Fruit fly (Drosophila melanogaster): Measurements from ENCODE around the gene Best3.

DNA sequence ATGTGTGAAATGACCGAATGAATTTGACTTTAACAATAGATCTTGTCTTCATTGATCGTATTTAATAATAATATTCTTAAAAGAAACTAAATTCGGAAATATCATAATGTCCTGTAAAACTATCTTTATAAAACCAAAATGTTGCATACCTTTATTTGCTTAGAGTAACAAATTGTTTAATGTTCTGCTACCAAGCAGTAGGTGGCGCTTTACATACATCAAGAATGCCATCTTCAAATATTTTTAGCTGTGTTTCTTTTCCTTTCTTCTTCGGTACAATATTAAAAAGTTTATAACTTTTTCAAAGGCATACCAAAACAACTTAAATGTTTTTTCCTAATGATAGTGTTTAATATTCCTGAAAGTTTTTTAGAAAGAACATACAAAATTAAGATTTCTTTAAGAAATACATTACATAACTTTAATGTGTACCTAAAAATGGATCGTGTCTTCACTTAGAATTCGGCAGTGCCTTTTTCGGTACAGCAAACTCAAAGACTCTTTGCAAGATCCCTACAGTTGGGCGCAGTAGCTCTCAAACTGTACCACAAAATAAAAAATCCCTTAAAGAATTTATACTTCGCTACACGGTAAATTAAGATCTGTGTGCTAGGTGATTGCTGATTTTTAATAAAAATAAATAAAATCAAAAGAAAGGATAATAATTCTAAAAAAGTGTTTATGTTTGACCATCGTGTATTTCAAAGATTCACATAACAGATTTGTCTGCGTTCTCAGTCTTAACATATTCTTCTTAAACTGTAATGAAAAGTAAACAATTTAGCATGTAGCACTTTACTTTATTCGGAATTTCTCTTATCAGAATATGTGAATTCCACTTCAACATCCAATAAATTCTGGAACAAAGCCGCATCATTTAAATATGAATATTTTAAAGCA lies 34.6 kb downstream of the Best3 start:
- no peak for TF ChIP-seq Myc (optimal IDR thresholded peaks at IDR 0.05)
- TF ChIP-seq psq (optimal IDR thresholded peaks at IDR 0.05): no peak
- no peak for TF ChIP-seq ttk (optimal IDR thresholded peaks at IDR 0.05)
- no peak for TF ChIP-seq insv (optimal IDR thresholded peaks at IDR 0.05)

Measured in Kc167 (cell line).